Worm (Caenorhabditis elegans): ENCODE results near the gene M01F1.9.

M01F1.9 gene

DNA sequence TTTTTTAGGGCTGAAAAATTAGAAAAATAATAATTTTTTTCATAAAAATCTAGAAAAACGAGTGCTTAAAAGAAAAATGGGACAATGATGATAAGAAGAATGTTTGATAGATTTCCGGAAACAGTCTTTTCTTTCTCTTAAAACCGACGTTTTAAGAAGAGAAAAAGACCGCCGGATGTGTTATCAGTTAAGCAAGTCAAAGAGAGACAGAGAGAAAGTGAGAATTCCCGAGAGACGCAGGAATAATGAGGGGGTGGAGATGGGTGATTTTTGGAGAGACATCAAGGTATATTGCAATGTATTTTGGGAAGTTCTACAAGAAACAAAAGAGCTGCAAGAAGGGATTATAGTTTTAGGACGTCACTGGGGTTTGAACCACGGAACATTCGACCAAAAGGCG lies 23.4 kb downstream of the M01F1.9 start, which contains the start of gene C34C12.9:
Gene C34C12.9 (minus strand): TSS at position 16 of the 400 bp plus-strand sequence.
- TF ChIP-seq lin-32 (GFP tag; optimal IDR thresholded peaks at IDR 0.05), result no peak
- TF ChIP-seq lin-13 (tag; optimal IDR thresholded peaks at IDR 0.05), result no peak
- TF ChIP-seq unc-62 (GFP tag; optimal IDR thresholded peaks at IDR 0.05), result no peak
- TF ChIP-seq ceh-43 (GFP tag; optimal IDR thresholded peaks at IDR 0.05), result no peak
- TF ChIP-seq nhr-237 (tag; optimal IDR thresholded peaks at IDR 0.05), result no peak
- no peak for TF ChIP-seq zip-8 (tag; optimal IDR thresholded peaks at IDR 0.05)
- TF ChIP-seq elt-1 (tag; optimal IDR thresholded peaks at IDR 0.05; ENCODE audit: borderline replicate concordance, insufficient read depth), result no peak
- TF ChIP-seq pha-4 (tag; optimal IDR thresholded peaks at IDR 0.05), result no peak
- TF ChIP-seq mls-2 (tag; optimal IDR thresholded peaks at IDR 0.05), result no peak
- TF ChIP-seq bed-3 (GFP tag; optimal IDR thresholded peaks at IDR 0.05), result no peak
- no peak for TF ChIP-seq mab-5 (tag; optimal IDR thresholded peaks at IDR 0.05)
- no peak for TF ChIP-seq ceh-83 (GFP tag; optimal IDR thresholded peaks at IDR 0.05)
- TF ChIP-seq nhr-76 (tag; optimal IDR thresholded peaks at IDR 0.05), result no peak

DNA sequence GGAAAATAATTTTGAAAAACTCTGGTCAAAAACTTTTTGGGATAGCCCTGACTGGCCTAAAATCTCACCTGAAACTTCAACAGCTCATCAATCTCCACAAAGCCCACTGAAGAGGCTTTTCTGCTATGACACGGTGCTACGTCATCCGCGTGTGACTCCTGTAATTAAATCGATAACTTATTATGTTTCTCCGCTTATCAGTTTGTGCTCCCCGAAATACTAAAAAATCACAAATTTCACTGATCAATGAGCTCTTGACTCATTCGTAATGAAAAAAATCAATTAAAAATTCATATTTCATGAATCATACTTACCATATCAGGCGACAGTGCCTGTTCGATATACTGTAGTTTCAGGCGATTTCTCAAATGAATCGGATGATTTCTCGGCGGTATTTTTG lies 23.8 kb downstream of the M01F1.9 start:
- TF ChIP-seq hlh-1 (tag; optimal IDR thresholded peaks at IDR 0.05), result no peak
- no peak for TF ChIP-seq ces-1 (GFP tag; optimal IDR thresholded peaks at IDR 0.05)
- TF ChIP-seq nhr-2 (tag; optimal IDR thresholded peaks at IDR 0.05), result no peak
- no peak for TF ChIP-seq unc-120 (tag; optimal IDR thresholded peaks at IDR 0.05; ENCODE audit: poor library complexity, severe bottlenecking)
- no peak for TF ChIP-seq snpc-4 (tag; optimal IDR thresholded peaks at IDR 0.05)
- TF ChIP-seq bed-3 (GFP tag; optimal IDR thresholded peaks at IDR 0.05), result no peak
- no peak for TF ChIP-seq unc-39 (tag; optimal IDR thresholded peaks at IDR 0.05)
- TF ChIP-seq zip-8 (tag; optimal IDR thresholded peaks at IDR 0.05), result no peak
- TF ChIP-seq nhr-12 (tag; optimal IDR thresholded peaks at IDR 0.05), result no peak
- no peak for TF ChIP-seq mep-1 (tag; optimal IDR thresholded peaks at IDR 0.05)
- TF ChIP-seq pha-4 (tag; optimal IDR thresholded peaks at IDR 0.05), result no peak
- no peak for TF ChIP-seq ceh-43 (GFP tag; optimal IDR thresholded peaks at IDR 0.05)
- no peak for TF ChIP-seq elt-1 (tag; optimal IDR thresholded peaks at IDR 0.05; ENCODE audit: borderline replicate concordance, insufficient read depth)
- TF ChIP-seq unc-62 (GFP tag; optimal IDR thresholded peaks at IDR 0.05), result no peak
- no peak for TF ChIP-seq nhr-28 (tag; optimal IDR thresholded peaks at IDR 0.05)
- no peak for TF ChIP-seq ztf-11 (tag; optimal IDR thresholded peaks at IDR 0.05)

DNA sequence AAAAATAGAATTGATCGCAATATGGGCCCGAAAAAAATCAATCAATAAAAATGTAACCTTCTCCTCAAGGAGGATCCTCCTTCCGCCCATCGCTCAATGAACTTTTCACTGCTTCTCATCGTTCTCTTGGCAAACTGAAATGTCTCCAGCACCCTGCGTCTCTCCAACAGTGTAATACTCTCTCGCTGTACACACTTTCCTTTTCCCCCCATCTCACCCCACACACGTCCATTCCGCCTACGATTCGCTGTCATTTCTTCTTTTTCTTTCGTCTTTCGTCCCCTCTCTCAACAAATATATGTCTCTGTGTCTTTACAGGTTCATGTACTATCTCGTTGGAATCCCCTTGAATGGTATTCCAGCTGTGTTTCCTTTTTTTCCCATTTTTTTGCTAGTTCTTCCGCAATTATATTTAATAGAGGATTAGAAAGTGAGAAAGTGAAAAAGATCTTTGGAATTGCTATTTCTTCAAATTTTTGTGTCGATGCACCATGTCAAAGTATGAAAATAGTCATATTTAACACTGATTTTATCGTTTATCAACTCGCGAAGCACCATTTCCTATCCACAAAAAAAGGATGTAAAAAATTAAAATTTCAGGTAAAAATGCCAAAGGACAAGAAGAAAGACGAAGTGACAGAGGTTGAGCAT lies 27.3 kb downstream of the M01F1.9 start, which contains the start of gene rsu-1:
Gene rsu-1 (plus strand): TSS at position 601 of the 651 bp plus-strand sequence.
- TF ChIP-seq sptf-1 (tag; optimal IDR thresholded peaks at IDR 0.05), result no peak
- peak; percentile 89 for TF ChIP-seq unc-120 (tag; optimal IDR thresholded peaks at IDR 0.05; ENCODE audit: poor library complexity, severe bottlenecking)
- TF ChIP-seq drap-1 (GFP tag; optimal IDR thresholded peaks at IDR 0.05), result no peak
- TF ChIP-seq ces-1 (GFP tag; optimal IDR thresholded peaks at IDR 0.05), result peak; percentile 18
- TF ChIP-seq ceh-39 (tag; optimal IDR thresholded peaks at IDR 0.05), result no peak
- TF ChIP-seq ztf-11 (tag; optimal IDR thresholded peaks at IDR 0.05), result no peak
- peak; percentile 32 for TF ChIP-seq blmp-1 (tag; optimal IDR thresholded peaks at IDR 0.05)
- no peak for TF ChIP-seq sem-2 (GFP tag; optimal IDR thresholded peaks at IDR 0.05)
- peak; percentile 81 for TF ChIP-seq unc-62 (GFP tag; optimal IDR thresholded peaks at IDR 0.05)
- peak; percentile 42 for TF ChIP-seq M03D4.4 (tag; optimal IDR thresholded peaks at IDR 0.05)
- no peak for TF ChIP-seq cnd-1 (tag; optimal IDR thresholded peaks at IDR 0.05)
- no peak for TF ChIP-seq tbx-8 (GFP tag; optimal IDR thresholded peaks at IDR 0.05)
- no peak for TF ChIP-seq mab-5 (tag; optimal IDR thresholded peaks at IDR 0.05)
- TF ChIP-seq zip-8 (tag; optimal IDR thresholded peaks at IDR 0.05), result no peak
- peak; percentile 33 for TF ChIP-seq nhr-237 (tag; optimal IDR thresholded peaks at IDR 0.05)
- no peak for TF ChIP-seq mls-2 (tag; optimal IDR thresholded peaks at IDR 0.05)
- no peak for TF ChIP-seq ceh-43 (GFP tag; optimal IDR thresholded peaks at IDR 0.05)
- no peak for TF ChIP-seq elt-3 (tag; optimal IDR thresholded peaks at IDR 0.05)
- TF ChIP-seq hlh-1 (tag; optimal IDR thresholded peaks at IDR 0.05), result peak; percentile 40
- TF ChIP-seq nhr-28 (tag; optimal IDR thresholded peaks at IDR 0.05), result no peak
- TF ChIP-seq ceh-83 (GFP tag; optimal IDR thresholded peaks at IDR 0.05), result no peak
- TF ChIP-seq mep-1 (tag; optimal IDR thresholded peaks at IDR 0.05), result peak; percentile 61
- TF ChIP-seq nhr-12 (tag; optimal IDR thresholded peaks at IDR 0.05), result no peak
- TF ChIP-seq unc-39 (tag; optimal IDR thresholded peaks at IDR 0.05), result no peak
- no peak for TF ChIP-seq lin-13 (tag; optimal IDR thresholded peaks at IDR 0.05)
- no peak for TF ChIP-seq nhr-76 (tag; optimal IDR thresholded peaks at IDR 0.05)
- no peak for TF ChIP-seq flh-1 (GFP tag; optimal IDR thresholded peaks at IDR 0.05)
- peak; percentile 48 for TF ChIP-seq pha-4 (tag; optimal IDR thresholded peaks at IDR 0.05)
- no peak for TF ChIP-seq snpc-4 (tag; optimal IDR thresholded peaks at IDR 0.05)
- no peak for TF ChIP-seq bed-3 (GFP tag; optimal IDR thresholded peaks at IDR 0.05)
- no peak for TF ChIP-seq ham-2 (GFP tag; optimal IDR thresholded peaks at IDR 0.05)
- no peak for TF ChIP-seq nhr-2 (tag; optimal IDR thresholded peaks at IDR 0.05)
- TF ChIP-seq lsy-2 (tag; optimal IDR thresholded peaks at IDR 0.05), result peak; percentile 60
- TF ChIP-seq elt-1 (tag; optimal IDR thresholded peaks at IDR 0.05; ENCODE audit: borderline replicate concordance, insufficient read depth), result no peak
- TF ChIP-seq lin-32 (GFP tag; optimal IDR thresholded peaks at IDR 0.05), result no peak

All from whole organism, mixed stage, embryonic.